Worm (Caenorhabditis elegans): ENCODE data around the gene fbxb-83.

Gene fbxb-83

DNA sequence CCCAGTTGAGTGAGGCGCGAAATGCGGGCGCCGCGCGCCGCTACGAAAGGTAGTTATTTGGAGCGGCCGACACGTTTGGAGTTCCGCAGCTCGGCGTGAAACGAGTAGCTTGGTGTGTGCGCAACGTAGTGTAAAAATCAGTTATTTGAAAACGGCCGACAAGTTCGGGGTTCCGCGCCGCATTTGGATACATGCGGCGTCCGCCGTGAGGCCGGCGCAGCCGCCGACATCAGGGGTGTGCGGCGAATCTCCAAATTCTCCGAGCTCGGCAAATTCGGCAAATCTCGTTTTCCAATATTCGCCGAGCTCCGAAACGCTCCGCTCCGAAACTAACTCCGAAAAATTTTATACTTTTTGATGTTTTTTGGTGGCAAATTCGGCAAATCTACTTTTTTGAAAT lies 13.0 kb upstream of the fbxb-83 start:
- TF ChIP-seq lsy-2 (tag; optimal IDR thresholded peaks at IDR 0.05) (no peak), ceh-43 (GFP tag; optimal IDR thresholded peaks at IDR 0.05) (no peak), ham-2 (GFP tag; optimal IDR thresholded peaks at IDR 0.05) (no peak)

DNA sequence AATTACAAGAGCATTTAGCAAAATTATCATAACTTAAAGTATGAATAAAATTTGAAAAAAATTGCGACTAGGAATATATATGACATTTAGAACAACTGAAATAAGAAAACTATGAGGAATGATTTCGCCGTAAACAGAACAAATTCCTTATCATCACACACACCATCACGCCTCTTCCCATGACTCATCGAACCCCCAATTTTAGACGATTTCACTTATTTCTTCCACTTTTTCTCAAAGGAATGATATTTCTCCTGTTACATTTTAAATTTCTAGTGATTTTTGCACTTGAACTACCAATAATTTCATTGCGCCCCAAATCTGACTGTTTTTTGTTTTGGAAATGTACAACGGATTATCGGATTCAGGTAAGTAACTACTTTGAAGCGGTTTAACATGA lies 11.6 kb upstream of the fbxb-83 start, which contains the start of the genes zig-13 and ver-1:
TSS of gene zig-13 (minus strand) at position 101 of the 400 bp plus-strand sequence.
TSS of gene ver-1 (plus strand) at position 180 of the 400 bp plus-strand sequence.
- TF ChIP-seq sptf-1 (tag; optimal IDR thresholded peaks at IDR 0.05) (no peak), unc-120 (tag; optimal IDR thresholded peaks at IDR 0.05; ENCODE audit: poor library complexity, severe bottlenecking) (no peak), ceh-39 (tag; optimal IDR thresholded peaks at IDR 0.05) (no peak), ceh-43 (GFP tag; optimal IDR thresholded peaks at IDR 0.05) (no peak), mls-2 (tag; optimal IDR thresholded peaks at IDR 0.05) (no peak), unc-39 (tag; optimal IDR thresholded peaks at IDR 0.05) (no peak), bed-3 (GFP tag; optimal IDR thresholded peaks at IDR 0.05) (no peak), lsy-2 (tag; optimal IDR thresholded peaks at IDR 0.05) (no peak), lin-32 (GFP tag; optimal IDR thresholded peaks at IDR 0.05) (no peak), nhr-2 (tag; optimal IDR thresholded peaks at IDR 0.05) (no peak), cnd-1 (tag; optimal IDR thresholded peaks at IDR 0.05) (no peak), M03D4.4 (tag; optimal IDR thresholded peaks at IDR 0.05) (no peak), ztf-11 (tag; optimal IDR thresholded peaks at IDR 0.05) (no peak), flh-1 (GFP tag; optimal IDR thresholded peaks at IDR 0.05) (no peak), unc-62 (GFP tag; optimal IDR thresholded peaks at IDR 0.05) (no peak), nhr-12 (tag; optimal IDR thresholded peaks at IDR 0.05) (no peak), hlh-1 (tag; optimal IDR thresholded peaks at IDR 0.05) (no peak), ces-1 (GFP tag; optimal IDR thresholded peaks at IDR 0.05) (no peak), nhr-237 (tag; optimal IDR thresholded peaks at IDR 0.05) (no peak), pha-4 (tag; optimal IDR thresholded peaks at IDR 0.05) (no peak)

DNA sequence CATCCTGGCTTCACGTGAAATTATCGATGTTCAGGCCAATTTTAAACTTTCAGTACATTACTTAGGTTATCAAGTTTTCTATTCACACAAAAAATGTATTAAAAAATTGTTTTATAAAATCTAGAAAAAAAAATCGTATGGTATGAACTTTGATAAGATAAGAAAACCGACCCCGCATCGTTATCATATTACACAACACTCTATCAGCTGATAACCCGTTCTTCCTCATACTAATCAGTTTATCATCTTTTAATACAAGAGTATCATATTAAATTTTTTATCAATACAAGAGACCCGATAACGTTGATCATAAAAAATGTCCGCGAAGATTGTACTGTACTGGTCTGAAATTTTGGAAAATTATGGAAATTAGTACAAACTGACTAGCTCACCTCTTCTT lies 9.2 kb upstream of the fbxb-83 start:
- TF ChIP-seq sptf-1 (tag; optimal IDR thresholded peaks at IDR 0.05) (no peak), elt-3 (tag; optimal IDR thresholded peaks at IDR 0.05) (peak; percentile 70)

DNA sequence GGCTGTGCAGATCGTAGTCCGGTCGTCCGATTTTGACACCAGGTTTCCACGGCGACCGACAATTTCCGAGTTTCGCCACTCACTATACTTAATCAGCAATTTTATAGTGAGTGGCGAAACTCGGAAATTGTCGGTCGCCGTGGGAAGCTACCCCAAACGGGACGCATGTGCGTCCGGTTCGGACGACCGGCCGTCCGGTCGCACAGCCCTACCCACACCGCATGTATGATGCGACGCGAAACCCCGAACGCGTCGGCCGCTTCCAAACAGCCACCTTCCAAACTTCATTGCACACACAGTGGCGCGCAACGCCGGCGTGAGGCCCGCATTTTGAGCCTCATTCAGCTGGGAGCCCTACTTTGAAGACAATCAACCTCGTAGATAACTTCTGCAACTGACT lies 6.1 kb upstream of the fbxb-83 start:
- TF ChIP-seq ceh-39 (tag; optimal IDR thresholded peaks at IDR 0.05) (no peak), blmp-1 (tag; optimal IDR thresholded peaks at IDR 0.05) (no peak), lsy-2 (tag; optimal IDR thresholded peaks at IDR 0.05) (no peak), tbx-8 (GFP tag; optimal IDR thresholded peaks at IDR 0.05) (no peak), nhr-2 (tag; optimal IDR thresholded peaks at IDR 0.05) (no peak), mab-5 (tag; optimal IDR thresholded peaks at IDR 0.05) (no peak), sptf-1 (tag; optimal IDR thresholded peaks at IDR 0.05) (no peak), nhr-28 (tag; optimal IDR thresholded peaks at IDR 0.05) (no peak), nhr-12 (tag; optimal IDR thresholded peaks at IDR 0.05) (no peak), cnd-1 (tag; optimal IDR thresholded peaks at IDR 0.05) (no peak), lin-32 (GFP tag; optimal IDR thresholded peaks at IDR 0.05) (no peak)

DNA sequence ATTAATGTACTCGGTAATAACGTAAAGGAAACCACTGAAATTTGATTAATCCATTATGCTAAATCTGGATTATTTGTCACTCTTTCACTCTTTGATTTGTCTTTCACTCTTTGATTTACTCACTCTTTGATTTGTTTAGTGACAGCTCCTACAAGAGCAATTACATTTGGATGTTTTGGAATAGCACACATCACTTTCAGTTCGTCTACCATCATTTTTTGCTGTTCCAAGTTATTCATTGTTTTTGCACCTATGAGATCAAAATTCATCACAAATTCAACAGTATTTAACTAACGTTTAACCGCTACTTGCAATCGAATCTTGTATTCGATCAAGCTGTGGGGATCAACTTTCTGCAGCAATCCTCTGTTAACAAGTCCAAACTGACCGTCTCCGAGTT lies 4.1 kb upstream of the fbxb-83 start:
- no peak for TF ChIP-seq bed-3 (GFP tag; optimal IDR thresholded peaks at IDR 0.05)
- no peak for TF ChIP-seq zip-8 (tag; optimal IDR thresholded peaks at IDR 0.05)
- TF ChIP-seq ces-1 (GFP tag; optimal IDR thresholded peaks at IDR 0.05) = no peak
- TF ChIP-seq ceh-39 (tag; optimal IDR thresholded peaks at IDR 0.05) = no peak
- no peak for TF ChIP-seq sptf-1 (tag; optimal IDR thresholded peaks at IDR 0.05)
- no peak for TF ChIP-seq snpc-4 (tag; optimal IDR thresholded peaks at IDR 0.05)
- no peak for TF ChIP-seq nhr-2 (tag; optimal IDR thresholded peaks at IDR 0.05)

DNA sequence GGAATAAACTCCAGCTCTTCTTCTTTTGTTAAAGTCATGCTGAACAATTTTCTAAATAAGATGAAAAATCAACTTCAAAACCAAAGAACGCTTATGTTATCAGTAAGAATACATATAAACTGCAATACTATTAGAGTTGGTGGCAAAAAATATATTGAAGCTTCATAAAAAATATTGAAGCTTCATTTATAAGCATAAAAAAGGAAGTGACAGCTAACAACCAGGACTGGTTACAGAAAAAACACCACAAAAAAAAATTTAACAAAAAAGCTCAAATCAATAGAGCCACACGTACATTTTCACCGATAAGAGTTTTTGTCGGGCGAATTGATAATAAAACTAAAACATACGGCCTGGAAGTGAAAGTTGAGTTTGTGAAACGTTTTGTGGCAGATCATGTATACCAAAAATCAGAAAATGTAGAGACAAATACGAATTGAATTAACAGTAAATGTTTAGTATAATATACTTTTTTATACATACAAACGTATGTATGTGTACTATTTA lies 2.6 kb upstream of the fbxb-83 start, which contains the start of gene sqst-5:
TSS of gene sqst-5 (minus strand) at position 51 of the 507 bp plus-strand sequence.
- TF ChIP-seq cnd-1 (tag; optimal IDR thresholded peaks at IDR 0.05) (no peak), ceh-83 (GFP tag; optimal IDR thresholded peaks at IDR 0.05) (no peak)

DNA sequence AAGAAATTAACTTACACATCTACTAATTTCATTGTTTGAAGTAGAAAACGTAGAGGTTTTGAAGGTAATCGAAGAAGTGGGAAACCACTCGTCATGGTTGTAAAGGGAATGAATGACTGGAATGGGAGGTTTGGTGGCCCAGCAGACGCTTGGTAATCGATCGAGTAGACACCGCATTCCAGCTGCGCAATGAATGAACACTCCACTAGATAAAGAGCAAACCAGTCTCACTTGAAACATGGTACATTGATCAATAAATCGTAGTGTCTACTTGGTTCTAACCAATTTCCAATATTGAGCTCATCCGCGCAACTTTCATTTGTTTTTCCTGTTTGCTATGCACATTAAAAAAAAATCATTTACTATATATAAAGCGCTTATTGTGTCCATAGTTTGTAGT lies 1.4 kb upstream of the fbxb-83 start, which contains the start of gene fbxb-84:
TSS of gene fbxb-84 (minus strand) at position 101 of the 400 bp plus-strand sequence.
- TF ChIP-seq M03D4.4 (tag; optimal IDR thresholded peaks at IDR 0.05) (no peak), nhr-237 (tag; optimal IDR thresholded peaks at IDR 0.05) (no peak), unc-120 (tag; optimal IDR thresholded peaks at IDR 0.05; ENCODE audit: poor library complexity, severe bottlenecking) (no peak), unc-39 (tag; optimal IDR thresholded peaks at IDR 0.05) (no peak), unc-62 (GFP tag; optimal IDR thresholded peaks at IDR 0.05) (no peak), flh-1 (GFP tag; optimal IDR thresholded peaks at IDR 0.05) (no peak)

All from whole organism, mixed stage, embryonic.